Worm (Caenorhabditis elegans) whole organism, L2 larva: ENCODE data around the gene T08A11.1.
A peak's percentile ranks its signal among the peaks of the same experiment; 100 is the strongest.

Experiments used
- C34F6.9 ChIP-seq: fragments of 150-350 bp; optimal IDR thresholded peaks from 2 replicates; lab custom pipeline; 2014; ENCODE audit warnings: missing biosample characterization, missing genetic modification characterization
- F13H6.1 ChIP-seq: sonication (generic microtip); optimal IDR thresholded peaks from 2 replicates; lab custom pipeline; 2016; ENCODE audit warnings: missing genetic modification characterization, missing compliant biosample characterization
- R02D3.7 ChIP-seq: fragments of 150-350 bp; optimal IDR thresholded peaks from 2 replicates; lab custom pipeline; 2014; ENCODE audit warnings: missing biosample characterization, missing genetic modification characterization
- Y55F3AM.14 ChIP-seq: fragments of 200-800 bp; sonication (Bioruptor generic); optimal IDR thresholded peaks from 2 replicates; lab custom pipeline; 2018; ENCODE audit warnings: mild to moderate bottlenecking, missing genetic modification characterization, missing compliant biosample characterization
- alr-1 ChIP-seq: fragments of 150-350 bp; optimal IDR thresholded peaks from 2 replicates; lab custom pipeline; 2014; ENCODE audit warnings: missing biosample characterization, missing genetic modification characterization
- aly-2 ChIP-seq: fragments of 150-350 bp; optimal IDR thresholded peaks from 2 replicates; lab custom pipeline; 2014; ENCODE audit warnings: missing biosample characterization, missing genetic modification characterization
- ama-1 ChIP-seq: fragments of 150-350 bp; optimal IDR thresholded peaks from 2 replicates; lab custom pipeline; 2018; ENCODE audit warnings: inconsistent platforms
- blmp-1 ChIP-seq: sonication (generic microtip); optimal IDR thresholded peaks from 2 replicates; lab custom pipeline; 2017; ENCODE audit warnings: missing genetic modification characterization, mild to moderate bottlenecking, missing compliant biosample characterization, antibody characterized with exemption, moderate library complexity; ENCODE audit not compliant: insufficient read depth
- ceh-16 ChIP-seq: fragments of 150-350 bp; optimal IDR thresholded peaks from 2 replicates; lab custom pipeline; 2014; ENCODE audit warnings: missing biosample characterization, missing genetic modification characterization
- ceh-82 ChIP-seq: fragments of 150-350 bp; optimal IDR thresholded peaks from 2 replicates; lab custom pipeline; 2014; ENCODE audit warnings: missing biosample characterization, missing genetic modification characterization
- crh-2 ChIP-seq: sonication (generic microtip); optimal IDR thresholded peaks from 2 replicates; lab custom pipeline; 2017; ENCODE audit warnings: missing biosample characterization, missing genetic modification characterization
- dmd-4 ChIP-seq: sonication (generic microtip); optimal IDR thresholded peaks from 2 replicates; lab custom pipeline; 2017; ENCODE audit warnings: missing biosample characterization, missing genetic modification characterization
- egl-27 ChIP-seq: sonication (generic microtip); optimal IDR thresholded peaks from 3 replicates; lab custom pipeline; 2017; ENCODE audit warnings: missing biosample characterization, missing genetic modification reagents, missing genetic modification characterization
- elt-1 ChIP-seq: fragments of 150-350 bp; optimal IDR thresholded peaks from 2 replicates; lab custom pipeline; 2014; ENCODE audit warnings: missing biosample characterization, missing genetic modification characterization
- elt-3 ChIP-seq: sonication (generic microtip); optimal IDR thresholded peaks from 2 replicates; lab custom pipeline; 2017; ENCODE audit warnings: missing biosample characterization, missing genetic modification characterization
- fos-1 ChIP-seq: fragments of 150-350 bp; optimal IDR thresholded peaks from 2 replicates; lab custom pipeline; 2014; ENCODE audit warnings: missing biosample characterization, missing genetic modification characterization
- gmeb-1 ChIP-seq: fragments of 150-350 bp; optimal IDR thresholded peaks from 2 replicates; lab custom pipeline; 2014; ENCODE audit warnings: missing biosample characterization, missing genetic modification characterization
- lin-11 ChIP-seq: fragments of 150-350 bp; sonication (generic microtip); optimal IDR thresholded peaks from 2 replicates; lab custom pipeline; 2014; ENCODE audit warnings: missing biosample characterization, missing genetic modification characterization, inconsistent platforms, mixed read lengths
- lin-13 ChIP-seq: fragments of 150-350 bp; optimal IDR thresholded peaks from 2 replicates; lab custom pipeline; 2014; ENCODE audit warnings: missing biosample characterization, missing genetic modification reagents, missing genetic modification characterization
- lin-39 ChIP-seq: fragments of 150-350 bp; optimal IDR thresholded peaks from 2 replicates; lab custom pipeline; 2014; ENCODE audit warnings: missing biosample characterization, missing genetic modification reagents, missing genetic modification characterization
- lsy-2 ChIP-seq, 2 experiments: fragments of 150-350 bp in 1 of 2; sonication (generic microtip) in 1 of 2; optimal IDR thresholded peaks; 2 replicates each; lab custom pipeline; 2014 to 2017; ENCODE audit warnings: missing biosample characterization in 2 of 2, missing genetic modification characterization in 2 of 2
- mab-5 ChIP-seq: fragments of 150-350 bp; optimal IDR thresholded peaks from 2 replicates; lab custom pipeline; 2014; ENCODE audit warnings: missing biosample characterization, missing genetic modification characterization
- mbf-1 ChIP-seq: sonication (generic microtip); optimal IDR thresholded peaks from 2 replicates; lab custom pipeline; 2017; ENCODE audit warnings: missing biosample characterization, missing genetic modification characterization
- nhr-10 ChIP-seq: sonication (generic microtip); optimal IDR thresholded peaks from 2 replicates; lab custom pipeline; 2017; ENCODE audit warnings: missing biosample characterization, missing genetic modification characterization
- nhr-11 ChIP-seq: fragments of 150-350 bp; optimal IDR thresholded peaks from 2 replicates; lab custom pipeline; 2014; ENCODE audit warnings: missing biosample characterization, missing genetic modification characterization
- nhr-12 ChIP-seq: fragments of 150-350 bp; optimal IDR thresholded peaks from 2 replicates; lab custom pipeline; 2014; ENCODE audit warnings: missing biosample characterization, missing genetic modification characterization
- nhr-129 ChIP-seq: fragments of 150-350 bp; optimal IDR thresholded peaks from 2 replicates; lab custom pipeline; 2014; ENCODE audit warnings: missing biosample characterization, missing genetic modification characterization
- nhr-21 ChIP-seq: fragments of 150-350 bp; optimal IDR thresholded peaks from 2 replicates; lab custom pipeline; 2014; ENCODE audit warnings: missing biosample characterization, missing genetic modification characterization
- nhr-23 ChIP-seq: fragments of 150-350 bp; optimal IDR thresholded peaks from 2 replicates; lab custom pipeline; 2014; ENCODE audit warnings: missing biosample characterization, missing genetic modification reagents, missing genetic modification characterization
- nhr-25 ChIP-seq: fragments of 150-350 bp; sonication (generic microtip); optimal IDR thresholded peaks from 3 replicates; lab custom pipeline; 2014; ENCODE audit warnings: missing biosample characterization, missing genetic modification characterization
- nhr-6 ChIP-seq: fragments of 150-350 bp; optimal IDR thresholded peaks from 2 replicates; lab custom pipeline; 2014; ENCODE audit warnings: missing biosample characterization, missing genetic modification characterization
- nhr-77 ChIP-seq: fragments of 150-350 bp; optimal IDR thresholded peaks from 2 replicates; lab custom pipeline; 2014; ENCODE audit warnings: missing biosample characterization, missing genetic modification characterization
- peb-1 ChIP-seq: fragments of 150-350 bp; optimal IDR thresholded peaks from 2 replicates; lab custom pipeline; 2014; ENCODE audit warnings: missing biosample characterization, missing genetic modification characterization
- sem-4 ChIP-seq: fragments of 150-350 bp; optimal IDR thresholded peaks from 2 replicates; lab custom pipeline; 2014; ENCODE audit warnings: missing biosample characterization, missing genetic modification reagents, missing genetic modification characterization
- skn-1 ChIP-seq: sonication (generic microtip); optimal IDR thresholded peaks from 2 replicates; lab custom pipeline; 2017; ENCODE audit warnings: missing biosample characterization, missing genetic modification characterization
- sma-3 ChIP-seq: sonication (generic microtip); optimal IDR thresholded peaks from 2 replicates; lab custom pipeline; 2016; ENCODE audit warnings: missing genetic modification reagents, missing genetic modification characterization, missing compliant biosample characterization
- sma-9 ChIP-seq, 2 experiments: fragments of 150-350 bp in 1 of 2; sonication (generic microtip) in 1 of 2; optimal IDR thresholded peaks; 2 replicates each; lab custom pipeline; 2014 to 2016; ENCODE audit warnings: missing genetic modification characterization in 2 of 2, mild to moderate bottlenecking in 1 of 2, missing biosample characterization in 1 of 2, missing compliant biosample characterization in 1 of 2, missing genetic modification reagents in 1 of 2, moderate library complexity in 1 of 2
- snpc-4 ChIP-seq: fragments of 150-350 bp; optimal IDR thresholded peaks from 2 replicates; lab custom pipeline; 2014; ENCODE audit warnings: missing biosample characterization, missing genetic modification characterization
- unc-39 ChIP-seq: fragments of 150-350 bp; optimal IDR thresholded peaks from 2 replicates; lab custom pipeline; 2014; ENCODE audit warnings: missing biosample characterization, missing genetic modification characterization
- unc-55 ChIP-seq: fragments of 150-350 bp; sonication (generic microtip); optimal IDR thresholded peaks from 3 replicates; lab custom pipeline; 2014; ENCODE audit warnings: missing biosample characterization, missing genetic modification reagents, missing genetic modification characterization
- unc-62 ChIP-seq: fragments of 150-350 bp; optimal IDR thresholded peaks from 2 replicates; lab custom pipeline; 2014; ENCODE audit warnings: missing biosample characterization, missing genetic modification reagents, missing genetic modification characterization
- zag-1 ChIP-seq: fragments of 150-350 bp; optimal IDR thresholded peaks from 2 replicates; lab custom pipeline; 2014; ENCODE audit warnings: missing biosample characterization, missing genetic modification characterization
- ztf-1 ChIP-seq: fragments of 200-800 bp; sonication (Bioruptor generic); conservative IDR thresholded peaks from 2 replicates; pipeline ENCODE4 v1.3.6; 2022; ENCODE audit warnings: missing genetic modification characterization, missing compliant biosample characterization
- ztf-11 ChIP-seq: sonication (generic microtip); optimal IDR thresholded peaks from 2 replicates; lab custom pipeline; 2017; ENCODE audit warnings: missing biosample characterization, missing genetic modification characterization
- ztf-4 ChIP-seq: fragments of 150-350 bp; optimal IDR thresholded peaks from 2 replicates; lab custom pipeline; 2014; ENCODE audit warnings: missing biosample characterization, missing genetic modification characterization

Gene T08A11.1

DNA sequence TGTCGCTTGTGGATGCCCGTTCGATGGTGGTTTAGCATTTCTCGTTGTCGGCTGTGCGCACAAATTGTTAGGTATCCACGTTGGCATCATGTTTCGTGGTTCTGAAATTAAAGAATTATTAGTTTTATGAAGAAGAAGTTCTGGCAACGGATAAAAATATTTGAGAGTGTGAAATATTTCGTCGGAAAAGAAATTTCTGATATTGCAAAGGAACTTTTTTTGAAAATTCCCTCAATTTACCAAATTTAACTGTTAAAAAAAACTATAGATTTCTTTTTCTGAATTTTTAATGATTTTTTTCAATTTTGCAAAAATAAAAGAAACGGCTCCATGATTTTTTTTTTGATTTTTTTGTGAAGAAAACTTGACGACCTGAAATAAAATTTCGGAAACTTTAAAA lies 34.9 kb downstream of the T08A11.1 start, which contains the start of gene mpk-1:
Gene mpk-1 (minus strand): TSS at position 101 of the 400 bp plus-strand sequence.
- no peak for TF ChIP-seq nhr-12 (tag; lab: Kevin White, UChicago)
- TF ChIP-seq C34F6.9 (tag; lab: Kevin White, UChicago): no peak
- no peak for TF ChIP-seq unc-62
- no peak for TF ChIP-seq ztf-1

DNA sequence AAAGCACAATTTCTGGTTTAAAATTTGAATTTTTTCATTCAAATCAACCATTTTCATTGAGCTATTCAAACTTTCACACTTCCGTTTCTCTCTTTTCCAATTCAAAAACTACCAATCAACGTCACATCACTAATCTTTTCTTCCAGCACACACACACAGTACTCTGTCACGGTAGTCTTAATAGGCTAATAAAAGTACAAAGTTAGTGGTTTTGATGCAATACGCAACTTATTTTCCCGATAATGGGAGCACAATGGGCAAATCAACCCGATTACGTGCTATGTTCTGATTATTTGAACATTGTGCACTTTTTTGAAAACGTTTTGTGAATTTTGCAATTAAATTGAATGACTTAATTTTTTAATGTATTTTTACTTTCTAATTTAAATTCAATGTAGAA lies 35.6 kb downstream of the T08A11.1 start:
- TF ChIP-seq fos-1 (tag; lab: Kevin White, UChicago) (peak; percentile 80), sma-9 (GFP tag; optimal IDR thresholded peaks at IDR 0.05; lab: Kevin White, UChicago) (no peak), sma-9 (tag; optimal IDR thresholded peaks at IDR 0.05; lab: Kevin White, UChicago) (no peak), sem-4 (tag; lab: Kevin White, UChicago) (no peak), nhr-129 (tag; lab: Kevin White, UChicago) (no peak), ztf-11 (tag; lab: Kevin White, UChicago) (no peak)

DNA sequence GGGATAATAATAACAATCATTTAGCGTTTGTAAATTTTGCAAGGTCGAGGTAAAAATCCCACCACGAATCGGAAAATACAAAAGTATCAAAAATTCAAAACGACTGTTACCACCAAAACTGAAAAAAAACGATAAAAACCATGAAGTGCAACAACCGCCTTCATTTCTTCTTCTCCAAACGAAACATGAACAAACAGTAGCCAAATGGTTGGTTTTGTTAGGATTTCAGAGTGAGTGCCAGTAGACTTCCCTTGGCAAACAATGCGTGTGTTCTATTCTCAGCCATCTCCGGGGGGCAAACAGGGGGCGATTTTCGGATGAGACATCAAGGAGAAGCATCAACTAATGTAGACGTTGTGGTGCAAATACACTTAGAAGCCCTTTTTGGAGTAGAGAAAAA lies 38.2 kb downstream of the T08A11.1 start:
- TF ChIP-seq lin-13 (GFP tag; lab: Kevin White, UChicago) (no peak), nhr-6 (tag; lab: Kevin White, UChicago) (no peak), elt-3 (no peak), C34F6.9 (tag; lab: Kevin White, UChicago) (no peak), nhr-21 (tag; lab: Kevin White, UChicago) (no peak), alr-1 (no peak), aly-2 (tag; lab: Kevin White, UChicago) (no peak), mbf-1 (tag; lab: Kevin White, UChicago) (no peak), lin-39 (tag; lab: Kevin White, UChicago) (no peak), crh-2 (no peak), nhr-77 (tag; lab: Kevin White, UChicago) (no peak), peb-1 (tag; lab: Kevin White, UChicago) (no peak), nhr-12 (tag; lab: Kevin White, UChicago) (no peak), unc-62 (no peak), ceh-16 (no peak)

DNA sequence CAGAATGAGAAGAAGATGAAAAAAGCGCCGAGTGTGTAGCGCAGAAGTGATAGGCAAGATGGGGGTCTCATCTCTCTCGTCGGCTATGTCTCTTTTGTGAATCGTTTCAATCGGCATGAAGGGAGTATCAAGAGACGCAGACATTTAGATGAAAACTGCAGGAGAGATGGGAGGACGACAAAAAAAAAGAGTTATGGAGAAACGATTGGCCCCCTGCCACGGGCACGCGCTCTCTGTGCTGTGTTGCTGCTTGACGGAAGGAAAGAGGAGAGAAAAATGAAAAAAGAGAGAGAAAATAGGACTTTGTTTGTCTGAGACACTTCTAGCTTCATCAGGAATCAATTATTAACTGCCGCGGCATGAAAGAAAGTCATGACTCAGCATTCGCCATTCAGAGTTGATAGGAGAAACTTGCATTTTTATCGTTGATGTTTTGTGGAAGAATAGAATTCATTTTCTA lies 39.2 kb downstream of the T08A11.1 start:
- no peak for TF ChIP-seq aly-2 (tag; lab: Kevin White, UChicago)
- TF ChIP-seq elt-1 (tag; lab: Kevin White, UChicago): no peak
- TF ChIP-seq nhr-23 (tag; lab: Kevin White, UChicago): no peak
- TF ChIP-seq sma-3 (GFP tag; lab: Kevin White, UChicago): peak; percentile 52
- peak; percentile 86 for TF ChIP-seq mab-5 (tag; lab: Kevin White, UChicago)
- peak; percentile 71 for TF ChIP-seq snpc-4
- peak; percentile 96 for TF ChIP-seq C34F6.9 (tag; lab: Kevin White, UChicago)
- TF ChIP-seq Y55F3AM.14 (GFP tag; lab: Kevin White, UChicago): peak; percentile 52
- TF ChIP-seq sma-9 (GFP tag; optimal IDR thresholded peaks at IDR 0.05; lab: Kevin White, UChicago): peak; percentile 83
- no peak for TF ChIP-seq sma-9 (tag; optimal IDR thresholded peaks at IDR 0.05; lab: Kevin White, UChicago)
- no peak for TF ChIP-seq mbf-1 (tag; lab: Kevin White, UChicago)
- peak; percentile 83 for TF ChIP-seq lin-13 (GFP tag; lab: Kevin White, UChicago)
- TF ChIP-seq crh-2: peak; percentile 95
- no peak for TF ChIP-seq ceh-16
- TF ChIP-seq ama-1: no peak
- TF ChIP-seq nhr-10: peak; percentile 20
- TF ChIP-seq R02D3.7 (tag; lab: Kevin White, UChicago): no peak
- TF ChIP-seq unc-39 (tag; lab: Kevin White, UChicago): no peak
- peak; percentile 88 for TF ChIP-seq unc-55 (GFP tag; lab: Kevin White, UChicago)
- TF ChIP-seq ceh-82 (tag; lab: Kevin White, UChicago): no peak
- peak; percentile 42 for TF ChIP-seq nhr-11 (tag; lab: Kevin White, UChicago)
- peak; percentile 95 for TF ChIP-seq nhr-129 (tag; lab: Kevin White, UChicago)
- peak; percentile 95 for TF ChIP-seq F13H6.1 (tag; lab: Kevin White, UChicago)
- TF ChIP-seq gmeb-1: peak; percentile 35
- peak; percentile 82 for TF ChIP-seq egl-27 (tag; lab: Kevin White, UChicago)
- TF ChIP-seq lin-11 (tag; lab: Kevin White, UChicago): peak; percentile 75
- TF ChIP-seq sem-4 (tag; lab: Kevin White, UChicago): peak; percentile 82
- peak; percentile 94 for TF ChIP-seq fos-1 (tag; lab: Kevin White, UChicago)
- TF ChIP-seq lsy-2 (tag; optimal IDR thresholded peaks at IDR 0.05; lab: Kevin White, UChicago): peak; percentile 70 to 88
- peak; percentile 28 for TF ChIP-seq skn-1
- peak; percentile 11 for TF ChIP-seq nhr-25 (tag; lab: Kevin White, UChicago)
- no peak for TF ChIP-seq unc-62
- peak; percentile 84 for TF ChIP-seq ztf-4 (tag; lab: Kevin White, UChicago)
- peak; percentile 52 for TF ChIP-seq nhr-21 (tag; lab: Kevin White, UChicago)
- TF ChIP-seq alr-1: no peak
- no peak for TF ChIP-seq ztf-1
- no peak for TF ChIP-seq blmp-1 (tag; lab: Kevin White, UChicago)
- no peak for TF ChIP-seq dmd-4 (tag; lab: Kevin White, UChicago)
- no peak for TF ChIP-seq ztf-11 (tag; lab: Kevin White, UChicago)
- TF ChIP-seq zag-1: peak; percentile 90
